Worm (Caenorhabditis elegans): ENCODE data around the gene C10E2.5.

DNA sequence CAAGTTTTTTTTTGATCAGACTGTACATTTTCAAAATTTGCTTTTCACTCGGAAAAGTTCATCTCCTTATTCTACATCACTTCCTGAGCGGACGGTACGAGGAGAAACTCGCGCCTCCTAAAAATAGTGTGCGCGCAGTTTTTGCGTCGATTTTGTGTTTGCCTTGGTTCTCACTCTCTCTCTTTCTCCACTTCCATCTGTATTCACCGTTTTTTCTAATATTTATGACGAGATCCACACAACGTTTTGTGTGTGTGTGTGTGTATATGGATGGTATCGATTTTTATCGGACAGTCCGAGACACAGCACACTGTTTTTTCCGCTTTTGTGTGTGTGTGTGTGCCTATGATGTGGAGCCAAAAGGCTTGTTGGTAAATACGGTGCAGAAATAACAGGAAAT lies 21.0 kb downstream of the C10E2.5 start:
- TF ChIP-seq somi-1 (GFP tag; optimal IDR thresholded peaks at IDR 0.05) = no peak
- TF ChIP-seq die-1 (tag; optimal IDR thresholded peaks at IDR 0.05) = no peak
- TF ChIP-seq ceh-91 (GFP tag; IDR thresholded peaks at IDR 0.05) = no peak
- TF ChIP-seq ztf-26 (tag; optimal IDR thresholded peaks at IDR 0.05) = no peak
